Fruit fly (Drosophila melanogaster) whole organism, embryonic: ENCODE results near the gene Pi4KIIalpha.

ENCODE experiments used
- CG10462 ChIP-seq: fragments of 200-800 bp; sonication (Bioruptor generic); optimal IDR thresholded peaks from 2 replicates; lab custom pipeline; 2016; ENCODE audit warnings: missing biosample characterization, missing genetic modification characterization
- CG11695 ChIP-seq: fragments of 200-800 bp; sonication (Bioruptor generic); IDR thresholded peaks from 3 replicates; pipeline ENCODE4 v1.3.6; 2022; ENCODE audit warnings: missing biosample characterization, missing genetic modification characterization
- CG12071 ChIP-seq: fragments of 200-800 bp; sonication (Bioruptor generic); optimal IDR thresholded peaks from 3 replicates; lab custom pipeline; 2018; ENCODE audit warnings: missing biosample characterization, mild to moderate bottlenecking, missing genetic modification characterization
- CG1233 ChIP-seq: fragments of 200-800 bp; sonication (Bioruptor generic); optimal IDR thresholded peaks from 4 replicates; lab custom pipeline; 2018; ENCODE audit warnings: missing biosample characterization, mild to moderate bottlenecking, missing genetic modification characterization
- CG14710 ChIP-seq: fragments of 200-800 bp; sonication (Bioruptor generic); optimal IDR thresholded peaks from 3 replicates; lab custom pipeline; 2019; ENCODE audit warnings: missing biosample characterization, mild to moderate bottlenecking, missing genetic modification characterization, moderate library complexity
- CG17328 ChIP-seq: fragments of 200-800 bp; sonication (Bioruptor generic); IDR thresholded peaks from 2 replicates; pipeline ENCODE4 v1.3.6; 2022; ENCODE audit warnings: missing biosample characterization, missing genetic modification characterization
- CG18619 ChIP-seq: fragments of 200-800 bp; sonication (Bioruptor generic); optimal IDR thresholded peaks from 3 replicates; lab custom pipeline; 2017; ENCODE audit warnings: missing biosample characterization, mild to moderate bottlenecking, missing genetic modification characterization
- CG2129 ChIP-seq: fragments of 200-800 bp; sonication (Bioruptor generic); IDR thresholded peaks from 2 replicates; pipeline ENCODE4 v1.3.6; 2022; ENCODE audit warnings: missing biosample characterization, missing genetic modification characterization; ENCODE audit not compliant: partially characterized antibody
- CG3281 ChIP-seq: fragments of 200-800 bp; sonication (Bioruptor generic); optimal IDR thresholded peaks from 3 replicates; lab custom pipeline; 2017; ENCODE audit warnings: missing biosample characterization, mild to moderate bottlenecking, missing genetic modification characterization
- CG3407 ChIP-seq: fragments of 200-800 bp; sonication (Bioruptor generic); optimal IDR thresholded peaks from 2 replicates; lab custom pipeline; 2018; ENCODE audit warnings: missing biosample characterization, mild to moderate bottlenecking, missing genetic modification characterization
- CG4404 ChIP-seq: fragments of 200-800 bp; sonication (Bioruptor generic); IDR thresholded peaks from 2 replicates; pipeline ENCODE4 v1.3.6; 2022; ENCODE audit warnings: missing biosample characterization, missing genetic modification characterization
- CG8089 ChIP-seq: fragments of 200-800 bp; sonication (Bioruptor generic); optimal IDR thresholded peaks from 3 replicates; lab custom pipeline; 2016; ENCODE audit warnings: missing biosample characterization, missing genetic modification characterization
- CG9797 ChIP-seq: fragments of 200-800 bp; sonication (Bioruptor generic); optimal IDR thresholded peaks from 3 replicates; lab custom pipeline; 2018; ENCODE audit warnings: missing biosample characterization, mild to moderate bottlenecking, missing genetic modification characterization
- CkIIα-i1 ChIP-seq: fragments of 200-800 bp; sonication (Bioruptor generic); IDR thresholded peaks from 2 replicates; pipeline ENCODE4 v1.3.6; 2022; ENCODE audit warnings: missing biosample characterization, missing genetic modification characterization
- Dad ChIP-seq: fragments of 200-800 bp; sonication (Bioruptor generic); optimal IDR thresholded peaks from 3 replicates; lab custom pipeline; 2016; ENCODE audit warnings: missing biosample characterization, missing genetic modification characterization
- Dfd ChIP-seq, 2 experiments: fragments of >200 bp; optimal IDR thresholded peaks; 2 replicates each; lab custom pipeline; 2017; ENCODE audit warnings: missing biosample characterization in 2 of 2, missing genetic modification characterization in 2 of 2
- Dll ChIP-seq: fragments of 200-800 bp; sonication (Bioruptor generic); IDR thresholded peaks from 4 replicates; pipeline ENCODE4 v1.3.6; 2022; ENCODE audit warnings: missing biosample characterization, missing genetic modification characterization; ENCODE audit not compliant: partially characterized antibody
- H15 ChIP-seq: fragments of 200-800 bp; sonication (Bioruptor generic); IDR thresholded peaks from 3 replicates; pipeline ENCODE4 v1.3.6; 2022; ENCODE audit warnings: missing biosample characterization, missing genetic modification characterization
- HLH54F ChIP-seq: fragments of 200-800 bp; sonication (Bioruptor generic); optimal IDR thresholded peaks from 3 replicates; lab custom pipeline; 2016; ENCODE audit warnings: missing biosample characterization, missing genetic modification characterization
- Hand ChIP-seq: fragments of 200-800 bp; sonication (Bioruptor generic); optimal IDR thresholded peaks from 2 replicates; lab custom pipeline; 2017; ENCODE audit warnings: mild to moderate bottlenecking, missing biosample characterization, missing genetic modification reagents, missing genetic modification characterization
- HmgZ ChIP-seq: fragments of 200-800 bp; sonication (Bioruptor generic); optimal IDR thresholded peaks from 2 replicates; lab custom pipeline; 2018; ENCODE audit warnings: missing biosample characterization, mild to moderate bottlenecking, missing genetic modification characterization
- Hr51 ChIP-seq, 2 experiments: fragments of 200-800 bp; sonication (Bioruptor generic); optimal IDR thresholded peaks; 2 replicates in 1 of 2; 3 replicates in 1 of 2; lab custom pipeline; 2016 to 2018; ENCODE audit warnings: missing biosample characterization in 2 of 2, missing genetic modification characterization in 2 of 2, mild to moderate bottlenecking in 1 of 2, moderate library complexity in 1 of 2
- Sox100B ChIP-seq: fragments of 200-800 bp; sonication (Bioruptor generic); optimal IDR thresholded peaks from 3 replicates; lab custom pipeline; 2018; ENCODE audit warnings: missing biosample characterization, mild to moderate bottlenecking, missing genetic modification characterization
- Spps ChIP-seq: fragments of 200-800 bp; sonication (Bioruptor generic); optimal IDR thresholded peaks from 2 replicates; lab custom pipeline; 2018; ENCODE audit warnings: missing biosample characterization, mild to moderate bottlenecking, missing genetic modification characterization
- ab ChIP-seq: fragments of 200-800 bp; sonication (Bioruptor generic); optimal IDR thresholded peaks from 2 replicates; lab custom pipeline; 2016; ENCODE audit warnings: missing biosample characterization, missing genetic modification characterization
- az2 ChIP-seq: fragments of 200-800 bp; sonication (Bioruptor generic); optimal IDR thresholded peaks from 3 replicates; lab custom pipeline; 2016; ENCODE audit warnings: missing biosample characterization, missing genetic modification characterization
- bbx ChIP-seq: fragments of 200-800 bp; sonication (Bioruptor generic); IDR thresholded peaks from 2 replicates; pipeline ENCODE4 v1.3.6; 2022; ENCODE audit warnings: missing biosample characterization, missing genetic modification characterization; ENCODE audit not compliant: partially characterized antibody
- bigmax ChIP-seq: fragments of 200-800 bp; sonication (Bioruptor generic); optimal IDR thresholded peaks from 2 replicates; lab custom pipeline; 2018; ENCODE audit warnings: missing biosample characterization, mild to moderate bottlenecking, missing genetic modification characterization
- btn ChIP-seq: fragments of 200-800 bp; sonication (Bioruptor generic); optimal IDR thresholded peaks from 2 replicates; lab custom pipeline; 2016; ENCODE audit warnings: missing biosample characterization, missing genetic modification characterization
- cg ChIP-seq: fragments of 200-800 bp; sonication (Bioruptor generic); optimal IDR thresholded peaks from 3 replicates; lab custom pipeline; 2019; ENCODE audit warnings: missing biosample characterization, mild to moderate bottlenecking, missing genetic modification characterization, moderate library complexity
- crp ChIP-seq, 2 experiments: fragments of 200-800 bp; sonication (Bioruptor generic); optimal IDR thresholded peaks; 2 replicates in 1 of 2; 3 replicates in 1 of 2; lab custom pipeline; 2017; ENCODE audit warnings: missing biosample characterization in 2 of 2, missing genetic modification characterization in 2 of 2, mild to moderate bottlenecking in 1 of 2, moderate library complexity in 1 of 2
- esg ChIP-seq: fragments of 200-800 bp; sonication (Bioruptor generic); conservative IDR thresholded peaks from 2 replicates; pipeline ENCODE4 v1.3.6; 2022; ENCODE audit warnings: missing biosample characterization, missing genetic modification characterization
- exex ChIP-seq: fragments of 200-800 bp; sonication (Bioruptor generic); optimal IDR thresholded peaks from 4 replicates; lab custom pipeline; 2018; ENCODE audit warnings: missing biosample characterization, mild to moderate bottlenecking, missing genetic modification characterization, moderate library complexity
- fd96Cb ChIP-seq: fragments of 200-800 bp; sonication (Bioruptor generic); optimal IDR thresholded peaks from 2 replicates; lab custom pipeline; 2018; ENCODE audit warnings: missing biosample characterization, mild to moderate bottlenecking, missing genetic modification characterization, moderate library complexity
- gsb ChIP-seq: fragments of 200-800 bp; sonication (Bioruptor generic); IDR thresholded peaks from 2 replicates; pipeline ENCODE4 v1.3.6; 2022; ENCODE audit warnings: missing biosample characterization, missing genetic modification characterization
- ind ChIP-seq: fragments of 200-800 bp; sonication (Bioruptor generic); optimal IDR thresholded peaks from 3 replicates; lab custom pipeline; 2016; ENCODE audit warnings: missing biosample characterization, missing genetic modification characterization
- lbe ChIP-seq: fragments of 200-800 bp; sonication (Bioruptor generic); optimal IDR thresholded peaks from 2 replicates; lab custom pipeline; 2016; ENCODE audit warnings: missing biosample characterization, mild to moderate bottlenecking, missing genetic modification characterization
- nerfin-1 ChIP-seq: fragments of 200-800 bp; sonication (Bioruptor generic); optimal IDR thresholded peaks from 3 replicates; lab custom pipeline; 2019; ENCODE audit warnings: missing biosample characterization, mild to moderate bottlenecking, missing genetic modification characterization, moderate library complexity
- org-1 ChIP-seq: fragments of 200-800 bp; sonication (Bioruptor generic); optimal IDR thresholded peaks from 2 replicates; lab custom pipeline; 2017; ENCODE audit warnings: missing biosample characterization, missing genetic modification characterization
- pb ChIP-seq: fragments of 200-800 bp; sonication (Bioruptor generic); optimal IDR thresholded peaks from 3 replicates; lab custom pipeline; 2016; ENCODE audit warnings: missing biosample characterization, missing genetic modification characterization
- pho ChIP-seq: fragments of 200-800 bp; sonication (Bioruptor generic); optimal IDR thresholded peaks from 2 replicates; lab custom pipeline; 2016; ENCODE audit warnings: missing biosample characterization, missing genetic modification characterization
- pita ChIP-seq: fragments of 200-800 bp; sonication (Bioruptor generic); optimal IDR thresholded peaks from 2 replicates; lab custom pipeline; 2017; ENCODE audit warnings: missing biosample characterization, mild to moderate bottlenecking, missing genetic modification characterization
- prd ChIP-seq, 3 experiments: fragments of >200 bp in 2 of 3; fragments of 200-800 bp in 1 of 3; sonication (Bioruptor generic) in 1 of 3; optimal IDR thresholded peaks in 2 of 3; IDR thresholded peaks in 1 of 3; 2 replicates in 2 of 3; 3 replicates in 1 of 3; pipeline versions ENCODE4 v1.3.6 to Lab custom; 2017 to 2022; ENCODE audit warnings: missing biosample characterization in 1 of 3, missing genetic modification characterization in 1 of 3
- ro ChIP-seq: fragments of 200-800 bp; sonication (Bioruptor generic); IDR thresholded peaks from 2 replicates; pipeline ENCODE4 v1.3.6; 2022; ENCODE audit warnings: missing biosample characterization, missing genetic modification characterization
- sc ChIP-seq, 3 experiments: fragments of >200 bp in 2 of 3; fragments of 200-800 bp in 1 of 3; sonication (Bioruptor generic) in 1 of 3; optimal IDR thresholded peaks; 2 replicates in 2 of 3; 3 replicates in 1 of 3; lab custom pipeline; 2017; ENCODE audit warnings: mild to moderate bottlenecking in 1 of 3, missing biosample characterization in 1 of 3, missing genetic modification characterization in 1 of 3, missing genetic modification reagents in 1 of 3
- seq ChIP-seq: fragments of 200-800 bp; sonication (Bioruptor generic); IDR thresholded peaks from 2 replicates; pipeline ENCODE4 v1.3.6; 2022; ENCODE audit warnings: missing biosample characterization, missing genetic modification characterization
- stc ChIP-seq: fragments of 200-800 bp; sonication (Bioruptor generic); IDR thresholded peaks from 2 replicates; pipeline ENCODE4 v1.3.6; 2022; ENCODE audit warnings: missing biosample characterization, missing genetic modification characterization
- vvl ChIP-seq: fragments of 200-800 bp; sonication (Bioruptor generic); IDR thresholded peaks from 2 replicates; pipeline ENCODE4 v1.3.6; 2022; ENCODE audit warnings: missing biosample characterization, missing genetic modification characterization
- zen2 ChIP-seq: fragments of 200-800 bp; sonication (Bioruptor generic); IDR thresholded peaks from 3 replicates; pipeline ENCODE4 v1.3.6; 2022; ENCODE audit warnings: missing biosample characterization, missing genetic modification characterization; ENCODE audit not compliant: partially characterized antibody

Pi4KIIalpha gene

DNA sequence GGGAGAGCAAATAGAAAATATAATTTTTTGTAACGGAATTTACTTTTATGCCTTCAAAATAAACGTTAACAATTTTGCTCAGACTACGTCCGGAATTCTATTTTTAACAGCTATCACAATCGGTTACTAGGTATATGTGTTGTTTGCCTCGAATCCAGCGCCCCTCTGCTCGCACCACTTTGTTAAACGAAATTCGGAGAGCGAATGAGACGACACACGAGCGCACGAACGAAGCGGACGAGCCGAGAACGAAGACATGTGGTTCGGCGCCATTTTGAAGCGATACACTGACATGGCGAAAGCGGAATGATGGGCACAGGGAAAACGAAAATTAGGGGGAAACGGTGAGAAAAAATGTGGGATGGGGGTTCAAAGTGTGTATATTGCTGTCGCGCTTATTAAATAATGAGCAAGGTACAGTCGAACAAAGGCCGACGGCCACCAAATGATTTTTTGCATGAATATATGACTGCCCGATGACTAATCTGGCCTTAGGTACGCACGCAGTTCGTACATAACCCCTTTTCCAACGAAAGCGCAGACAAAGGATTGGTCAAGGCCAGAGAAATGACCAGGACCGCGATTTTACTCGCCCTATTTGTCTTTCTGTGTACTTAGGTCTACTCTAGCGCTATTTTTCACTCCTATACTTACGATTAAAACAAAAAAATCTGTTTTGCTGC, 37.0 kb upstream of the Pi4KIIalpha start (continued):
- TF ChIP-seq crp (GFP tag; optimal IDR thresholded peaks at IDR 0.05; lab: Kevin White, UChicago) (no peak), CG1233 (GFP tag; lab: Kevin White, UChicago) (no peak), seq (GFP tag; lab: Robert Waterston, UW) (no peak), CG4404 (no peak), ind (GFP tag; lab: Kevin White, UChicago) (no peak), Hr51 (GFP tag; optimal IDR thresholded peaks at IDR 0.05; lab: Kevin White, UChicago) (no peak), CG3281 (GFP tag; lab: Kevin White, UChicago) (no peak), pita (GFP tag; lab: Kevin White, UChicago) (no peak), Hand (no peak), CG12071 (GFP tag; lab: Kevin White, UChicago) (no peak), exex (tag; lab: Kevin White, UChicago) (peak; percentile 14), CG11695 (GFP tag; lab: Robert Waterston, UW) (no peak), HLH54F (GFP tag; lab: Kevin White, UChicago) (no peak), prd (optimal IDR thresholded peaks at IDR 0.05; lab: Kevin White, UChicago) (no peak), prd (GFP tag; IDR thresholded peaks at IDR 0.05; lab: Robert Waterston, UW) (no peak), zen2 (GFP tag; lab: Robert Waterston, UW) (no peak), ab (GFP tag; lab: Kevin White, UChicago) (no peak), CG9797 (no peak), CG3407 (GFP tag; lab: Kevin White, UChicago) (no peak), CG17328 (GFP tag; lab: Robert Waterston, UW) (no peak), CG8089 (no peak), nerfin-1 (tag; lab: Kevin White, UChicago) (peak; percentile 78), Spps (tag; lab: Kevin White, UChicago) (no peak), pho (GFP tag; lab: Kevin White, UChicago) (no peak), Sox100B (GFP tag; lab: Kevin White, UChicago) (no peak), btn (GFP tag; lab: Kevin White, UChicago) (no peak), fd96Cb (tag; lab: Kevin White, UChicago) (no peak), stc (no peak), pb (GFP tag; lab: Kevin White, UChicago) (peak; percentile 5), HmgZ (tag; lab: Kevin White, UChicago) (peak; percentile 32), vvl (no peak), gsb (no peak), Dll (GFP tag; lab: Robert Waterston, UW) (no peak), CG18619 (no peak), esg (GFP tag; lab: Robert Waterston, UW) (no peak), az2 (GFP tag; lab: Kevin White, UChicago) (no peak), sc (optimal IDR thresholded peaks at IDR 0.05; lab: Kevin White, UChicago) (no peak), sc (GFP tag; optimal IDR thresholded peaks at IDR 0.05; lab: Kevin White, UChicago) (no peak), org-1 (no peak), lbe (peak; percentile 64), CG2129 (GFP tag; lab: Robert Waterston, UW) (no peak), bbx (GFP tag; lab: Robert Waterston, UW) (no peak), Dad (GFP tag; lab: Kevin White, UChicago) (no peak), Dfd (GFP tag; optimal IDR thresholded peaks at IDR 0.05; lab: Kevin White, UChicago) (no peak), CkIIα-i1 (GFP tag; lab: Robert Waterston, UW) (no peak), bigmax (GFP tag; lab: Kevin White, UChicago) (peak; percentile 94), ro (GFP tag; lab: Robert Waterston, UW) (no peak), H15 (no peak), cg (peak; percentile 47), CG14710 (tag; lab: Kevin White, UChicago) (no peak), CG10462 (GFP tag; lab: Kevin White, UChicago) (no peak)
